Worm (Caenorhabditis elegans) whole organism, L3 larva: ENCODE measurements around the gene C06E2.9.

Source experiments
- aly-2 ChIP-seq: fragments of 150-350 bp; optimal IDR thresholded peaks from 2 replicates; lab custom pipeline; 2014; ENCODE audit warnings: missing biosample characterization, missing genetic modification characterization
- ceh-82 ChIP-seq: fragments of 150-350 bp; optimal IDR thresholded peaks from 2 replicates; lab custom pipeline; 2014; ENCODE audit warnings: missing biosample characterization, missing genetic modification characterization
- elt-1 ChIP-seq: fragments of 150-350 bp; optimal IDR thresholded peaks from 2 replicates; lab custom pipeline; 2014; ENCODE audit warnings: missing biosample characterization, missing genetic modification characterization
- jun-1 ChIP-seq: fragments of 150-350 bp; optimal IDR thresholded peaks from 2 replicates; lab custom pipeline; 2014; ENCODE audit warnings: missing biosample characterization, missing genetic modification reagents, missing genetic modification characterization
- lin-15B ChIP-seq: fragments of 150-350 bp; optimal IDR thresholded peaks from 2 replicates; lab custom pipeline; 2014; ENCODE audit warnings: missing biosample characterization, missing genetic modification characterization
- nhr-237 ChIP-seq: fragments of 150-350 bp; optimal IDR thresholded peaks from 2 replicates; lab custom pipeline; 2014; ENCODE audit warnings: missing biosample characterization, missing genetic modification characterization
- skn-1 ChIP-seq: fragments of 150-350 bp; optimal IDR thresholded peaks from 2 replicates; lab custom pipeline; 2014; ENCODE audit warnings: missing biosample characterization, missing genetic modification characterization
- snpc-4 ChIP-seq: fragments of 150-350 bp; optimal IDR thresholded peaks from 2 replicates; lab custom pipeline; 2014; ENCODE audit warnings: missing biosample characterization, missing genetic modification characterization
- ztf-11 ChIP-seq: fragments of 150-350 bp; optimal IDR thresholded peaks from 2 replicates; lab custom pipeline; 2014; ENCODE audit warnings: missing biosample characterization, missing genetic modification characterization

ce11 chrX:8888835-8889234 lies 27.8 kb downstream of the C06E2.9 start:
- TF ChIP-seq ceh-82 (tag; lab: Kevin White, UChicago) (no peak), nhr-237 (tag; lab: Kevin White, UChicago) (no peak), ztf-11 (tag; lab: Kevin White, UChicago) (no peak), elt-1 (no peak), skn-1 (no peak), jun-1 (tag; lab: Kevin White, UChicago) (no peak), lin-15B (tag; lab: Kevin White, UChicago) (no peak), snpc-4 (tag; lab: Kevin White, UChicago) (no peak), aly-2 (tag; lab: Kevin White, UChicago) (no peak)
